Worm (Caenorhabditis elegans): Measurements from ENCODE around the gene ttr-10.

- no peak for TF ChIP-seq dpff-1 (tag; optimal IDR thresholded peaks at IDR 0.05)
- no peak for TF ChIP-seq pha-4 (tag; optimal IDR thresholded peaks at IDR 0.05)
- TF ChIP-seq sea-2 (GFP tag; IDR thresholded peaks at IDR 0.05) = no peak
- no peak for TF ChIP-seq egl-18 (GFP tag; IDR thresholded peaks at IDR 0.05)
- no peak for TF ChIP-seq hrde-1 (tag; optimal IDR thresholded peaks at IDR 0.05; ENCODE audit: borderline replicate concordance)
- no peak for TF ChIP-seq unc-130 (GFP tag; optimal IDR thresholded peaks at IDR 0.05)
- TF ChIP-seq tlf-1 (GFP tag; optimal IDR thresholded peaks at IDR 0.05) = no peak
Measured at ce11 chrV:7600149-7600548, 46.4 kb upstream of the ttr-10 start, which contains the start of gene C50E3.9.

All from whole organism, young adult.